Fruit fly (Drosophila melanogaster): Measurements from ENCODE around the gene Tpc1.

Tpc1 gene

DNA sequence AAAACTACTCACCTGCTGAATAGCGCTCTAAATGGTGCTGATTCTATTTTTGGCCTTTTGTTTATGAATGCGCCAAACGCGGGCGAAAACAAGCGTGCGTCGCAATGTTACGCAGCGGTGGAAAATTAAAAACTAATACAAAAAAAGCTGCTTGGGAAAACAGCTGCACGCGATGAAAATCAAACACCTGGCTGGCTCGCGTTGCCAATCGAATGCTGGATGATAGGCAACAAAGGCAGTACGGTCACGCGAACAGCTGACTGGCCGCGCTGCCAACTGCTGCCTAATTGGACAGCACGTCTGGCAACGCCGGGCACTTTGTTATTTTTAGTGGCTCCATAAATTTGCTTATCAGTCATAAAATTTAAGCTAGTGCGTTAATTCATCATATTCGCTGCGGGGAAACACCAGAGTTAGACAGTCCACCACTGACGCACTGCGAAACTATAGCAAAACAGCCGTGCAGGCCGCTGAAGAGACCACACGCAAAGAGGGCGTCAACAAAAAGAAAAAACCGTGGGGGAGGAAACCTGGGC is 13.5 kb downstream of the Tpc1 start, which contains the start of the genes SelR and Tsp86D (continued):
- TF ChIP-seq org-1 (GFP tag; optimal IDR thresholded peaks at IDR 0.05) = no peak
- peak; percentile 75 for TF ChIP-seq Dll (GFP tag; IDR thresholded peaks at IDR 0.05; ENCODE audit: partially characterized antibody)
- TF ChIP-seq Chrac-16 (GFP tag; optimal IDR thresholded peaks at IDR 0.05) = no peak
- TF ChIP-seq dimm (GFP tag; IDR thresholded peaks at IDR 0.05) = no peak
- TF ChIP-seq h (optimal IDR thresholded peaks at IDR 0.05) = no peak
- peak; percentile 69 for TF ChIP-seq Ets97D (GFP tag; optimal IDR thresholded peaks at IDR 0.05)
- no peak for TF ChIP-seq klu (GFP tag; IDR thresholded peaks at IDR 0.05)
- TF ChIP-seq tin (GFP tag; optimal IDR thresholded peaks at IDR 0.05) = no peak
- TF ChIP-seq CG12659 (GFP tag; optimal IDR thresholded peaks at IDR 0.05) = peak; percentile 64
- no peak for TF ChIP-seq cas (GFP tag; IDR thresholded peaks at IDR 0.05)
- 0 out of 4 replicates have a peak, but pooled peaks have one; percentile 50 for TF ChIP-seq chinmo (GFP tag; IDR thresholded peaks at IDR 0.05; ENCODE audit: partially characterized antibody)
- TF ChIP-seq CG7357 (GFP tag; IDR thresholded peaks at IDR 0.05) = no peak
- no peak for TF ChIP-seq eyg (GFP tag; optimal IDR thresholded peaks at IDR 0.05)
- TF ChIP-seq Myb (GFP tag; optimal IDR thresholded peaks at IDR 0.05) = no peak
- no peak; the same call in 2 of the 3 replicates for TF ChIP-seq zen2 (GFP tag; IDR thresholded peaks at IDR 0.05; ENCODE audit: partially characterized antibody)
- no peak for TF ChIP-seq Sry-β (GFP tag; optimal IDR thresholded peaks at IDR 0.05)
- no peak for TF ChIP-seq cato (GFP tag; optimal IDR thresholded peaks at IDR 0.05; ENCODE audit: borderline replicate concordance)
- no peak for TF ChIP-seq crol (GFP tag; IDR thresholded peaks at IDR 0.05)
- no peak for TF ChIP-seq CG9609 (GFP tag; optimal IDR thresholded peaks at IDR 0.05)
- no peak for TF ChIP-seq CG1647 (GFP tag; optimal IDR thresholded peaks at IDR 0.05)
- no peak for TF ChIP-seq CG6175 (GFP tag; IDR thresholded peaks at IDR 0.05)
- TF ChIP-seq sd (tag; optimal IDR thresholded peaks at IDR 0.05) = peak; percentile 85
- no peak for TF ChIP-seq CG6813 (GFP tag; optimal IDR thresholded peaks at IDR 0.05)
- peak; percentile 17 for TF ChIP-seq Antp (GFP tag; optimal IDR thresholded peaks at IDR 0.05)
- peak; percentile 7; the same call in 1 of the 2 replicates for TF ChIP-seq E2f2 (GFP tag; IDR thresholded peaks at IDR 0.05)
- TF ChIP-seq Hsf (GFP tag; optimal IDR thresholded peaks at IDR 0.05) = no peak
- TF ChIP-seq ac (GFP tag; optimal IDR thresholded peaks at IDR 0.05) = peak; percentile 48
- TF ChIP-seq gt (GFP tag; IDR thresholded peaks at IDR 0.05) = no peak
- peak; percentile 82 for TF ChIP-seq mirr (GFP tag; optimal IDR thresholded peaks at IDR 0.05)
- no peak; the same call in 1 of the 2 replicates for TF ChIP-seq Rx (GFP tag; IDR thresholded peaks at IDR 0.05)
- no peak for TF ChIP-seq Ravus (GFP tag; IDR thresholded peaks at IDR 0.05)
- peak; percentile 66 for TF ChIP-seq gfzf (GFP tag; optimal IDR thresholded peaks at IDR 0.05)
- no peak for TF ChIP-seq sim (GFP tag; IDR thresholded peaks at IDR 0.05)
- peak; percentile 10 for TF ChIP-seq CG7271 (tag; optimal IDR thresholded peaks at IDR 0.05)
- TF ChIP-seq CTCF (GFP tag; optimal IDR thresholded peaks at IDR 0.05) = peak; percentile 65
- TF ChIP-seq kay (GFP tag; optimal IDR thresholded peaks at IDR 0.05) = no peak
- TF ChIP-seq ems (GFP tag; optimal IDR thresholded peaks at IDR 0.05) = no peak
- peak; percentile 1 for TF ChIP-seq Asciz (GFP tag; optimal IDR thresholded peaks at IDR 0.05)
- no peak for TF ChIP-seq Ets65A (GFP tag)
- peak; percentile 78 for TF ChIP-seq kah (GFP tag; optimal IDR thresholded peaks at IDR 0.05)
- no peak for TF ChIP-seq br (optimal IDR thresholded peaks at IDR 0.05)
- no peak for TF ChIP-seq ara (GFP tag; IDR thresholded peaks at IDR 0.05)
- TF ChIP-seq sens (GFP tag) = peak; percentile 20
- TF ChIP-seq slou (GFP tag; optimal IDR thresholded peaks at IDR 0.05) = no peak
- no peak for TF ChIP-seq prd (optimal IDR thresholded peaks at IDR 0.05)
- TF ChIP-seq prd (GFP tag; IDR thresholded peaks at IDR 0.05) = no peak
- TF ChIP-seq CG14860 (GFP tag; IDR thresholded peaks at IDR 0.05; ENCODE audit: partially characterized antibody) = peak; percentile 53; the same call in 2 of the 3 replicates
- TF ChIP-seq yki (optimal IDR thresholded peaks at IDR 0.05) = no peak
- peak; percentile 16 for TF ChIP-seq gsb-n (tag; optimal IDR thresholded peaks at IDR 0.05)
- 0 out of 2 replicates have a peak, but pooled peaks have one; percentile 21 for TF ChIP-seq CG2129 (GFP tag; IDR thresholded peaks at IDR 0.05; ENCODE audit: partially characterized antibody)
- TF ChIP-seq so (GFP tag; IDR thresholded peaks at IDR 0.05) = no peak; the same call in 2 of the 3 replicates
- peak; percentile 24 for TF ChIP-seq bcd (GFP tag; optimal IDR thresholded peaks at IDR 0.05)
- no peak for TF ChIP-seq pan (optimal IDR thresholded peaks at IDR 0.05)
- no peak for TF ChIP-seq pan (GFP tag; optimal IDR thresholded peaks at IDR 0.05 in 1 of 2, IDR thresholded peaks at IDR 0.05 in 1 of 2)
